Fruit fly (Drosophila melanogaster): Measurements from ENCODE around the gene CG13907.

DNA sequence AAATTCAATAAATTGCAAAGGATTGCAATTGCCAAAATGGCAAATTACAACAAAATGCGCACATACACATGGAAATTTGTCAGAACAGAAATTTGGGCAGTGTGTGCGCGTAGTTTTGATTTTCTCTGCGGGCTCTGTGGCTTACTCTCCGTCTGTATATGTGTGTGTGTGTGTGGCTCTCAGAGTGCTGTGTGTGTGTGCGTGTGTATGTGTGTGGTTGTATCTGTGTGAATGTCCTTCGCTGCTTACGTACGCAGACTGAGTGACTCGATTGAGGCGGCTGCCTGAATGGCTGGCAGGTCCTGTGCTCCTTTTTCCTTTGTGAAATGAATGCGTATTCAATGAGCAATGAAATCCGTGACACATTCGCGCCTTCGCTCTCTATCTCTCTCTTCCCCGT lies 33.0 kb upstream of the CG13907 start:
- no peak for TF ChIP-seq CG8478 (optimal IDR thresholded peaks at IDR 0.05)
- no peak for TF ChIP-seq CTCF (optimal IDR thresholded peaks at IDR 0.05)

Data from S2 (cell line).